Fruit fly (Drosophila melanogaster): ENCODE data around the gene Prosalpha6T.

The Prosalpha6T gene

DNA sequence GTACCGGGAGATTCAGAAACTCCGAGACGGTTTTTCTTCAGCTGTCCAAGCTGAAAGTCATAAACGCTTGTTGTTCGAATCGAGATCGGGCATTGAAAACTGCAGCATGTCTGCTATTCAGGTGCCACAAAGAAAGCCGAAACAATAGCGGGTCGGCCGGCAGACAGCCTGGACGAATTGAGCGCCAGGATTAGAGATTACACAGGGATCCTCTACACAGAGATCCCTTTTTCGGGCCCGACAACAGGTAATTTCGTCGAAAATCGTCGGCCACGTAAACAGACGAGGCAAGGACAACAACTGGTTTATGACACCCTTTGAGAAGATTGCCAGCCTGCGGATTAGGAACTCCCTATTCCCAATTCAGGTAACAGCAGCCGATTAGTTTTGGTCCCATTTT, 4.6 kb upstream of the Prosalpha6T start, which contains the start of gene CG16813:
Gene CG16813 (plus strand): TSS at position 288 of the 400 bp plus-strand sequence.
- no peak for TF ChIP-seq spab (GFP tag; optimal IDR thresholded peaks at IDR 0.05)
- no peak for TF ChIP-seq CG11902 (GFP tag; optimal IDR thresholded peaks at IDR 0.05)
- TF ChIP-seq Blimp-1 (GFP tag; optimal IDR thresholded peaks at IDR 0.05) = no peak
- no peak for TF ChIP-seq CG6854 (GFP tag; optimal IDR thresholded peaks at IDR 0.05)
- no peak for TF ChIP-seq CG8632 (GFP tag; optimal IDR thresholded peaks at IDR 0.05)
- TF ChIP-seq CG8319 (GFP tag; optimal IDR thresholded peaks at IDR 0.05) = no peak

- no peak for TF ChIP-seq CG6163 (GFP tag; IDR thresholded peaks at IDR 0.05)
- TF ChIP-seq salr (GFP tag; optimal IDR thresholded peaks at IDR 0.05) = no peak
- no peak for TF ChIP-seq achi (GFP tag; optimal IDR thresholded peaks at IDR 0.05)
- TF ChIP-seq lz (GFP tag; optimal IDR thresholded peaks at IDR 0.05) = no peak
- TF ChIP-seq topi (GFP tag; optimal IDR thresholded peaks at IDR 0.05) = no peak
- no peak for TF ChIP-seq pdm3 (GFP tag; optimal IDR thresholded peaks at IDR 0.05)
- TF ChIP-seq Sox15 (GFP tag; optimal IDR thresholded peaks at IDR 0.05) = no peak
- no peak for TF ChIP-seq CG1621 (tag; optimal IDR thresholded peaks at IDR 0.05)
- no peak for TF ChIP-seq CG3032 (tag; optimal IDR thresholded peaks at IDR 0.05)
- TF ChIP-seq CG6276 (GFP tag; optimal IDR thresholded peaks at IDR 0.05) = no peak
Measured at dm6 chr2L:13229388-13229882, 2.4 kb upstream of the Prosalpha6T start, which contains the start of gene CG16815. CG16815 (plus strand) TSS chr2L:13229832.

DNA sequence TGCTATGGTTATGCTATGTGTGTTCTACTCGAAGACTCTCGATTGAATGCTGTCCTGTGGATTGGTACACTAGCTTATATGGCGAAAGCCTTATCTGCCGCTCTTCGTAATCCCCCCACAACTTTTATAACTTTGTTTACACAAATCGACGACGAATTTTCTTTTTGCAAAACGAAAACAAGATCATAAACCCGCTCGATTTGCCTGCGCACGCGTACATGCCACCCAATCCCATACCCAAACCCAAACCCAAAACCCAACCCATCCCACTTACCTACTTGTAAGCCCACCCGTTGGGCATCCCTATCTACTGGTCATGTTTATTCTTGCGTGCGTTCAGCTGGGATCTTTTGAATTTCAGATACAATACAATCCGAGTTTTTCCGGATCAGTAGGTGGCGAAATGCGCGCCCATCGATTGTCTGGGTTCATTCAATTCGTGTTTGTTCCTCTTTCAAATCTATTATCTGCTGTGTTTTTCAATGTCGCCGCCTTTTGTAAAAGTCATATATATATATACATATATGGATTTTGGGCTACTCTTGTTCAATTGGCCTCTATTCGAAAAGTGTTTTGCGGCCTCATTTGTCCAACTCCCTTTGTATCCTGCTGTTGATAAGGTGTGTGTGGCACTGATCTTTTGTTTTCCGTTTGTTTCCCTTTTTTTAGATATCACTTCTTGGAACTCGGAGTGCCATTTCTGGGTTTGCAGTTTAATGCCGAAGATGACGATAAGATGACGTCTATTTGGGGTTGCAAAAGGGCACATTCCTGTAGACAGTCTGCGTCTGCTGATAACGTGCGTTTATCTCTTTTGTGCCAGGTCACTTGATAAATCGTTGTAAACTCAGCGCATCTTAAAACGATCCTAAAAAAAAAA, 3.0 kb downstream of the Prosalpha6T start, which contains the start of gene Mabi:
Gene Mabi (minus strand): TSS at position 51 of the 880 bp plus-strand sequence.
- no peak for TF ChIP-seq Sox102F (GFP tag; optimal IDR thresholded peaks at IDR 0.05)
- no peak for TF ChIP-seq CG7368 (GFP tag; optimal IDR thresholded peaks at IDR 0.05)
- no peak for TF ChIP-seq CG3032 (tag; optimal IDR thresholded peaks at IDR 0.05)
- no peak for TF ChIP-seq CG11294 (GFP tag; IDR thresholded peaks at IDR 0.05)
- no peak for TF ChIP-seq Met (GFP tag; optimal IDR thresholded peaks at IDR 0.05)
- no peak for TF ChIP-seq pdm3 (GFP tag; optimal IDR thresholded peaks at IDR 0.05)
- TF ChIP-seq acj6 (GFP tag; optimal IDR thresholded peaks at IDR 0.05) = no peak
- TF ChIP-seq Sox14 (GFP tag; optimal IDR thresholded peaks at IDR 0.05) = no peak
- TF ChIP-seq fkh (GFP tag; optimal IDR thresholded peaks at IDR 0.05) = no peak
- no peak for TF ChIP-seq cyc (GFP tag; optimal IDR thresholded peaks at IDR 0.05)
- no peak for TF ChIP-seq Blimp-1 (GFP tag; optimal IDR thresholded peaks at IDR 0.05)
- no peak for TF ChIP-seq CG34406 (GFP tag; optimal IDR thresholded peaks at IDR 0.05)
- no peak for TF ChIP-seq CG11902 (GFP tag; optimal IDR thresholded peaks at IDR 0.05)

DNA sequence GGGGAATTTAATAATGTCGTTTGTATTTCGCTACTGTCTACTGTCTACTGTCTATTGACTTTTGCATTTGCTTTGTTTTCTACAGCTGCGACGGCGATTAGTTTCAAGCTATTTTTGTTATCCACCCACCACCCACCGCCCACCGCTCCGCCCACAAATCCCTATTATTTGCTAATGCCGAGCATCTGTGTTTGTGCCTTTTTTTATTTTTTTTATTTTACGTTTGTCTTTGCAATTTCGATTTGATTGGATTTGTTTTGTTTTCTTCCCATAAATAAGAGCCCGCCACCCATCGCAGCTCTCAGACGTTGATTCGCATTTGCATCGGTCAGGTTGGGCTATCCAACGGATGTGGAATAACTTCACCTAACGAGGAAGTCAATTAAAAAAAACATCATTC, 4.4 kb downstream of the Prosalpha6T start, which contains the start of gene Jhbp14:
Gene Jhbp14 (plus strand): TSS at position 301 of the 400 bp plus-strand sequence.
- TF ChIP-seq ss (GFP tag; optimal IDR thresholded peaks at IDR 0.05) (no peak), CG8319 (GFP tag; optimal IDR thresholded peaks at IDR 0.05) (no peak), CG3032 (tag; optimal IDR thresholded peaks at IDR 0.05) (no peak), spab (GFP tag; optimal IDR thresholded peaks at IDR 0.05) (no peak), CG6163 (GFP tag; IDR thresholded peaks at IDR 0.05) (no peak), Blimp-1 (GFP tag; optimal IDR thresholded peaks at IDR 0.05) (no peak), Eip93F (GFP tag; optimal IDR thresholded peaks at IDR 0.05) (no peak), achi (GFP tag; optimal IDR thresholded peaks at IDR 0.05) (no peak), Sox15 (GFP tag; optimal IDR thresholded peaks at IDR 0.05) (no peak), OdsH (GFP tag; optimal IDR thresholded peaks at IDR 0.05) (no peak), CG8119 (GFP tag; IDR thresholded peaks at IDR 0.05) (no peak), CG9139 (GFP tag; optimal IDR thresholded peaks at IDR 0.05) (no peak)

DNA sequence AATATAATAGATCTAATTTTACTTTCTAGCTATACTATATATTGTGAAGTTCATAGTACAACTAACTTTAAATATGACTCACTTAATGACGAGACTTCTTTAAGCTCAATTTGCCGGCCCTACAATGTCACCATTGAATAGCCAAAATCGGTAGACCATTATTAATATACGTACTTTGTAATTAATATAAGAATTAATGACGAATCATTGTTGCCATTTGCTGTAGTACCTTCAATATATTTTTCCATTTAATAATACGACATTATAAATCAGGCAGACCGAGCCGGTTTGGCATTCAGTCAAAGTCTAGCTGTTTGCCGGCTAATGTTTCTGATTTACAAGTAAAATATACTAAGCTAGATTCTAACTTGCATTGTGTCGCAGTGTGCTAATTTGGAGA, 7.8 kb downstream of the Prosalpha6T start, which contains the start of gene Jhbp13:
Gene Jhbp13 (plus strand): TSS at position 301 of the 400 bp plus-strand sequence.
- no peak for TF ChIP-seq Blimp-1 (GFP tag; optimal IDR thresholded peaks at IDR 0.05)
- TF ChIP-seq eg (GFP tag; IDR thresholded peaks at IDR 0.05) = no peak
- no peak for TF ChIP-seq pdm3 (GFP tag; optimal IDR thresholded peaks at IDR 0.05)
- no peak for TF ChIP-seq Eip93F (GFP tag; optimal IDR thresholded peaks at IDR 0.05)
- TF ChIP-seq Ets96B (tag; optimal IDR thresholded peaks at IDR 0.05) = no peak

Measured in whole organism, prepupa.